Worm (Caenorhabditis elegans) whole organism, L1 larva: Measurements from ENCODE around the gene str-68.
A peak's percentile ranks its signal among the peaks of the same experiment; 100 is the strongest.

Experiments used
- F16B12.6 ChIP-seq: fragments of 150-350 bp; optimal IDR thresholded peaks from 2 replicates; lab custom pipeline; 2014; ENCODE audit warnings: missing biosample characterization, missing genetic modification characterization
- Y116A8C.19 ChIP-seq: sonication (generic microtip); optimal IDR thresholded peaks from 2 replicates; lab custom pipeline; 2016; ENCODE audit warnings: missing compliant biosample characterization, missing genetic modification characterization, borderline replicate concordance
- alr-1 ChIP-seq: fragments of 200-800 bp; sonication (Bioruptor generic); optimal IDR thresholded peaks from 2 replicates; lab custom pipeline; 2018; ENCODE audit warnings: borderline replicate concordance, mild to moderate bottlenecking, missing genetic modification characterization, missing compliant biosample characterization
- aly-2 ChIP-seq: fragments of 150-350 bp; optimal IDR thresholded peaks from 2 replicates; lab custom pipeline; 2014; ENCODE audit warnings: missing biosample characterization, missing genetic modification characterization
- blmp-1 ChIP-seq: fragments of 150-350 bp; optimal IDR thresholded peaks from 2 replicates; lab custom pipeline; 2014; ENCODE audit warnings: missing biosample characterization, missing genetic modification characterization
- ceh-63 ChIP-seq: fragments of 200-800 bp; sonication (Bioruptor generic); optimal IDR thresholded peaks from 2 replicates; lab custom pipeline; 2018; ENCODE audit warnings: mild to moderate bottlenecking, missing genetic modification characterization, missing compliant biosample characterization
- ceh-82 ChIP-seq, 3 experiments: fragments of 150-350 bp in 1 of 3; sonication (generic microtip) in 2 of 3; optimal IDR thresholded peaks; 2 replicates each; lab custom pipeline; 2014 to 2017; ENCODE audit warnings: missing biosample characterization in 3 of 3, missing genetic modification characterization in 3 of 3
- ceh-90 ChIP-seq: sonication (generic microtip); optimal IDR thresholded peaks from 2 replicates; lab custom pipeline; 2016; ENCODE audit warnings: missing genetic modification characterization, missing compliant biosample characterization
- ces-1 ChIP-seq: fragments of 150-350 bp; optimal IDR thresholded peaks from 2 replicates; lab custom pipeline; 2014; ENCODE audit warnings: missing biosample characterization, missing genetic modification reagents, missing genetic modification characterization
- dpl-1 ChIP-seq, 3 experiments: fragments of 150-350 bp in 2 of 3; sonication (generic microtip) in 1 of 3; optimal IDR thresholded peaks; 2 replicates each; lab custom pipeline; 2014 to 2017; ENCODE audit warnings: missing biosample characterization in 3 of 3, missing genetic modification characterization in 3 of 3, missing genetic modification reagents in 3 of 3
- efl-1 ChIP-seq, 4 experiments: fragments of 150-350 bp; optimal IDR thresholded peaks in 3 of 4; peaks in 1 of 4; 1 replicate in 1 of 4; 2 replicates in 3 of 4; lab custom pipeline; 2014; ENCODE audit warnings: missing biosample characterization in 2 of 4, missing genetic modification characterization in 2 of 4, missing genetic modification reagents in 2 of 4
- efl-3 ChIP-seq: fragments of 200-800 bp; sonication (Bioruptor generic); optimal IDR thresholded peaks from 2 replicates; lab custom pipeline; 2018; ENCODE audit warnings: mild to moderate bottlenecking, missing genetic modification characterization, missing compliant biosample characterization
- egl-13 ChIP-seq: sonication (generic microtip); optimal IDR thresholded peaks from 2 replicates; lab custom pipeline; 2016; ENCODE audit warnings: missing genotype, missing genetic modification reagents, missing genetic modification characterization, missing compliant biosample characterization
- egl-27 ChIP-seq, 2 experiments: fragments of 150-350 bp in 1 of 2; sonication (generic microtip); optimal IDR thresholded peaks; 3 replicates each; lab custom pipeline; 2017 to 2018; ENCODE audit warnings: missing biosample characterization in 2 of 2, missing genetic modification characterization in 2 of 2, missing genetic modification reagents in 2 of 2
- elt-2 ChIP-seq: sonication (generic microtip); optimal IDR thresholded peaks from 2 replicates; lab custom pipeline; 2016; ENCODE audit warnings: missing genetic modification characterization, mild to moderate bottlenecking, inconsistent platforms, missing compliant biosample characterization, missing genetic modification reagents
- elt-3 ChIP-seq, 6 experiments: fragments of 150-350 bp in 1 of 6; sonication (generic microtip); optimal IDR thresholded peaks; 2 replicates each; lab custom pipeline; 2017 to 2018; ENCODE audit warnings: missing biosample characterization in 6 of 6, missing genetic modification characterization in 6 of 6, inconsistent platforms in 1 of 6
- fkh-10 ChIP-seq: sonication (generic microtip); optimal IDR thresholded peaks from 2 replicates; lab custom pipeline; 2017; ENCODE audit warnings: missing biosample characterization, missing genetic modification reagents, missing genetic modification characterization
- fos-1 ChIP-seq: fragments of 150-350 bp; optimal IDR thresholded peaks from 2 replicates; lab custom pipeline; 2014; ENCODE audit warnings: missing biosample characterization, missing genetic modification characterization
- hlh-4 ChIP-seq: sonication (generic microtip); optimal IDR thresholded peaks from 2 replicates; lab custom pipeline; 2016; ENCODE audit warnings: mild to moderate bottlenecking, missing genetic modification characterization, missing compliant biosample characterization
- hpl-2 ChIP-seq: fragments of 150-350 bp; optimal IDR thresholded peaks from 2 replicates; lab custom pipeline; 2014; ENCODE audit warnings: missing biosample characterization, missing genetic modification reagents, missing genetic modification characterization
- lin-13 ChIP-seq: fragments of 150-350 bp; optimal IDR thresholded peaks from 2 replicates; lab custom pipeline; 2014; ENCODE audit warnings: missing biosample characterization, missing genetic modification reagents, missing genetic modification characterization
- lin-15B ChIP-seq: fragments of 150-350 bp; sonication (generic microtip); optimal IDR thresholded peaks from 3 replicates; lab custom pipeline; 2014; ENCODE audit warnings: missing biosample characterization, missing genetic modification characterization
- lin-35 ChIP-seq, 2 experiments: fragments of 150-350 bp; optimal IDR thresholded peaks; 2 replicates each; lab custom pipeline; 2014; ENCODE audit warnings: missing biosample characterization in 2 of 2, missing genetic modification characterization in 2 of 2, missing genetic modification reagents in 2 of 2
- mep-1 ChIP-seq: fragments of 150-350 bp; optimal IDR thresholded peaks from 2 replicates; lab custom pipeline; 2014; ENCODE audit warnings: missing biosample characterization, missing genetic modification characterization
- nhr-11 ChIP-seq: fragments of 150-350 bp; optimal IDR thresholded peaks from 2 replicates; lab custom pipeline; 2014; ENCODE audit warnings: missing biosample characterization, missing genetic modification characterization
- nhr-12 ChIP-seq: sonication (generic microtip); optimal IDR thresholded peaks from 2 replicates; lab custom pipeline; 2017; ENCODE audit warnings: missing biosample characterization, missing genetic modification characterization
- nhr-20 ChIP-seq: sonication (generic microtip); optimal IDR thresholded peaks from 2 replicates; lab custom pipeline; 2016; ENCODE audit warnings: mild to moderate bottlenecking, missing genetic modification characterization, missing compliant biosample characterization
- nhr-28 ChIP-seq: fragments of 150-350 bp; optimal IDR thresholded peaks from 2 replicates; lab custom pipeline; 2014; ENCODE audit warnings: missing biosample characterization, missing genetic modification characterization
- nhr-47 ChIP-seq: sonication (generic microtip); optimal IDR thresholded peaks from 2 replicates; lab custom pipeline; 2016; ENCODE audit warnings: mild to moderate bottlenecking, missing genetic modification characterization, moderate library complexity, missing compliant biosample characterization
- nhr-71 ChIP-seq: sonication (generic microtip); optimal IDR thresholded peaks from 2 replicates; lab custom pipeline; 2016; ENCODE audit warnings: mild to moderate bottlenecking, missing genetic modification characterization, moderate library complexity, missing compliant biosample characterization
- nhr-76 ChIP-seq: sonication (generic microtip); optimal IDR thresholded peaks from 2 replicates; lab custom pipeline; 2017; ENCODE audit warnings: missing biosample characterization, missing genetic modification characterization
- nhr-77 ChIP-seq: fragments of 150-350 bp; optimal IDR thresholded peaks from 2 replicates; lab custom pipeline; 2014; ENCODE audit warnings: missing biosample characterization, missing genetic modification characterization
- nhr-84 ChIP-seq: sonication (generic microtip); optimal IDR thresholded peaks from 2 replicates; lab custom pipeline; 2017; ENCODE audit warnings: missing biosample characterization, missing genetic modification characterization
- nhr-85 ChIP-seq: sonication (generic microtip); peaks from one replicate; lab custom pipeline; 2016; ENCODE audit warnings: missing genetic modification characterization, inconsistent platforms, missing compliant biosample characterization
- pax-3 ChIP-seq: fragments of 200-800 bp; sonication (Bioruptor generic); optimal IDR thresholded peaks from 2 replicates; lab custom pipeline; 2018; ENCODE audit warnings: mild to moderate bottlenecking, missing genetic modification characterization, moderate library complexity, missing compliant biosample characterization
- pqm-1 ChIP-seq: sonication (generic microtip); optimal IDR thresholded peaks from 3 replicates; lab custom pipeline; 2017; ENCODE audit warnings: missing biosample characterization, missing genetic modification characterization
- rnt-1 ChIP-seq: sonication (generic microtip); optimal IDR thresholded peaks from 2 replicates; lab custom pipeline; 2016; ENCODE audit warnings: mild to moderate bottlenecking, missing genetic modification characterization, moderate library complexity, missing compliant biosample characterization
- sup-37 ChIP-seq: fragments of 200-800 bp; sonication (Bioruptor generic); optimal IDR thresholded peaks from 2 replicates; lab custom pipeline; 2018; ENCODE audit warnings: mild to moderate bottlenecking, missing genetic modification characterization, missing compliant biosample characterization
- swsn-7 ChIP-seq: sonication (generic microtip); optimal IDR thresholded peaks from 2 replicates; lab custom pipeline; 2016; ENCODE audit warnings: missing genetic modification characterization, missing compliant biosample characterization
- tlp-1 ChIP-seq: fragments of 150-350 bp; optimal IDR thresholded peaks from 2 replicates; lab custom pipeline; 2014; ENCODE audit warnings: missing biosample characterization, missing genetic modification characterization
- unc-98 ChIP-seq: fragments of 200-800 bp; sonication (Bioruptor generic); IDR thresholded peaks from 2 replicates; pipeline ENCODE4 v1.3.6; 2022; ENCODE audit warnings: missing genetic modification characterization, missing compliant biosample characterization
- vab-15 ChIP-seq: sonication (generic microtip); optimal IDR thresholded peaks from 2 replicates; lab custom pipeline; 2017; ENCODE audit warnings: missing genotype, mild to moderate bottlenecking, missing genetic modification characterization, missing compliant biosample characterization
- xbp-1 ChIP-seq: sonication (generic microtip); optimal IDR thresholded peaks from 2 replicates; lab custom pipeline; 2016; ENCODE audit warnings: missing genetic modification characterization, missing compliant biosample characterization
- ztf-11 ChIP-seq, 2 experiments: sonication (generic microtip); optimal IDR thresholded peaks; 2 replicates each; lab custom pipeline; 2016 to 2017; ENCODE audit warnings: missing genetic modification characterization in 2 of 2, missing biosample characterization in 1 of 2, missing compliant biosample characterization in 1 of 2
- ztf-4 ChIP-seq: fragments of 150-350 bp; optimal IDR thresholded peaks from 2 replicates; lab custom pipeline; 2014; ENCODE audit warnings: missing biosample characterization, missing genetic modification characterization

Gene str-68

DNA sequence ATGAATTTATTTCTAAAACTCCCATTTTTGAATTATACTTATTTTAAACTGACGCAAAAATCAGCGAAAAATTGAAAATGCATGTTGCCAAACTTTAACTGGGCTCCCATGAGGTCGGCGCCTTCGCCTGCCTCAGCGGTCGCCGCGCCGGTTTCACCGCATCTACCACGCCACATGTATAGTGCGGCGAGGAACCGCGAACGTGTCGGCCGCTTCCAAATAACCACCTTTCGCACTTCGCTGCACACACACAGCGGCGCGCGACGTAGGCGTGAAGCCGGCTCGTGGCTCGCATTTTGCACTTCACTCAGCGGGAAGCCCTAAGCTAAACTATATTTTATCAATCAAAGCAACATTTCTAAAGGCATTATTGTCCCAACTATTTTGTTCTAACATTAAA lies 6.8 kb downstream of the str-68 start:
- TF ChIP-seq F16B12.6 (tag; lab: Kevin White, UChicago) (no peak), rnt-1 (tag; lab: Kevin White, UChicago) (no peak), hlh-4 (tag; lab: Kevin White, UChicago) (no peak), ceh-63 (GFP tag; lab: Kevin White, UChicago) (no peak), elt-2 (tag; lab: Kevin White, UChicago) (no peak), nhr-76 (tag; lab: Kevin White, UChicago) (no peak), xbp-1 (tag; lab: Kevin White, UChicago) (no peak), nhr-77 (tag; lab: Kevin White, UChicago) (no peak), nhr-71 (tag; lab: Kevin White, UChicago) (no peak), ceh-90 (tag; lab: Kevin White, UChicago) (no peak), blmp-1 (tag; lab: Kevin White, UChicago) (no peak), ces-1 (GFP tag; lab: Kevin White, UChicago) (no peak), pqm-1 (tag; lab: Kevin White, UChicago) (no peak), lin-13 (no peak), egl-27 (tag; optimal IDR thresholded peaks at IDR 0.05; lab: Kevin White, UChicago) (no peak), fkh-10 (GFP tag; lab: Kevin White, UChicago) (no peak)

DNA sequence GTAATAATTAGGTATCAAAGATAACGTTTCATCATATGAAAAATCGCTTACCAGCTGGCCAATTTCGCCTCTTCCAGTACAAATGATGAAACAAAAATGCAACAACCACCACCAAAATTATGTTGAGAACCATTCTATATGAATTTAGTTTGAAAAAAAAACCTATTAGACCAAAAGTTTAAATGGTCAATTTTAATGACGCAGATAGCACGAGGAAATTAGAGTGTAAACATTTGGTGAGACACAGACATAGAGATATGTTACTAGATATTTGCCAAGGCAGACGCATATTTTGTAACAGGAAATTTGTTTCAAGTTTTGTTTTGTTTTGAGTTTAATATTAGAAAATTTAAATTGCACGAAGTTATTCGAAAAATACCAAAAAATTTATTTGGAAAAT lies 13.0 kb downstream of the str-68 start, which contains the start of gene cyp-33C9:
TSS of gene cyp-33C9 (minus strand) at position 211 of the 400 bp plus-strand sequence.
- no peak for TF ChIP-seq xbp-1 (tag; lab: Kevin White, UChicago)
- peak in 1 of 2 experiments; percentile 17 for TF ChIP-seq lin-35 (GFP tag; optimal IDR thresholded peaks at IDR 0.05; lab: Kevin White, UChicago)
- TF ChIP-seq lin-15B = no peak
- TF ChIP-seq nhr-71 (tag; lab: Kevin White, UChicago) = peak; percentile 32
- TF ChIP-seq aly-2 (tag; lab: Kevin White, UChicago) = no peak
- no peak for TF ChIP-seq efl-3 (GFP tag; lab: Kevin White, UChicago)
- TF ChIP-seq nhr-20 (tag; lab: Kevin White, UChicago) = peak; percentile 23
- peak; percentile 39 to 51 for TF ChIP-seq efl-1 (optimal IDR thresholded peaks at IDR 0.05; lab: Kevin White, UChicago)
- peak in 1 of 2 experiments; percentile 3 for TF ChIP-seq efl-1 (GFP tag; optimal IDR thresholded peaks at IDR 0.05 in 1 of 2; lab: Kevin White, UChicago)
- peak in 2 of 3 experiments; percentile 6 to 14 for TF ChIP-seq dpl-1 (GFP tag; optimal IDR thresholded peaks at IDR 0.05; lab: Kevin White, UChicago)
- TF ChIP-seq nhr-11 (tag; lab: Kevin White, UChicago) = no peak
- TF ChIP-seq nhr-12 = no peak
- TF ChIP-seq ceh-82 (tag; optimal IDR thresholded peaks at IDR 0.05; lab: Kevin White, UChicago) = peak in 1 of 3 experiments; percentile 7
- TF ChIP-seq nhr-77 (tag; lab: Kevin White, UChicago) = no peak
- no peak for TF ChIP-seq nhr-28 (tag; lab: Kevin White, UChicago)
- no peak for TF ChIP-seq ceh-90 (tag; lab: Kevin White, UChicago)
- TF ChIP-seq nhr-47 (tag; lab: Kevin White, UChicago) = no peak
- TF ChIP-seq ztf-4 = no peak
- TF ChIP-seq fos-1 = no peak
- TF ChIP-seq elt-2 (tag; lab: Kevin White, UChicago) = no peak
- no peak for TF ChIP-seq unc-98
- TF ChIP-seq swsn-7 (tag; lab: Kevin White, UChicago) = no peak
- TF ChIP-seq pax-3 = no peak
- TF ChIP-seq tlp-1 (tag; lab: Kevin White, UChicago) = no peak
- no peak for TF ChIP-seq nhr-84
- no peak for TF ChIP-seq vab-15 (tag; lab: Kevin White, UChicago)
- TF ChIP-seq mep-1 (tag; lab: Kevin White, UChicago) = peak; percentile 8
- no peak for TF ChIP-seq ztf-11 (tag; optimal IDR thresholded peaks at IDR 0.05; lab: Kevin White, UChicago)
- no peak for TF ChIP-seq alr-1 (tag; lab: Kevin White, UChicago)
- no peak for TF ChIP-seq sup-37 (GFP tag; lab: Kevin White, UChicago)
- no peak for TF ChIP-seq egl-13 (tag; lab: Kevin White, UChicago)
- TF ChIP-seq nhr-85 = peak; percentile 54
- TF ChIP-seq hpl-2 (GFP tag; lab: Kevin White, UChicago) = no peak
- no peak for TF ChIP-seq elt-3 (tag; optimal IDR thresholded peaks at IDR 0.05; lab: Kevin White, UChicago)
- TF ChIP-seq Y116A8C.19 (tag; lab: Kevin White, UChicago) = no peak
